Worm (Caenorhabditis elegans): ENCODE results near the gene nhr-161.

The nhr-161 gene

DNA sequence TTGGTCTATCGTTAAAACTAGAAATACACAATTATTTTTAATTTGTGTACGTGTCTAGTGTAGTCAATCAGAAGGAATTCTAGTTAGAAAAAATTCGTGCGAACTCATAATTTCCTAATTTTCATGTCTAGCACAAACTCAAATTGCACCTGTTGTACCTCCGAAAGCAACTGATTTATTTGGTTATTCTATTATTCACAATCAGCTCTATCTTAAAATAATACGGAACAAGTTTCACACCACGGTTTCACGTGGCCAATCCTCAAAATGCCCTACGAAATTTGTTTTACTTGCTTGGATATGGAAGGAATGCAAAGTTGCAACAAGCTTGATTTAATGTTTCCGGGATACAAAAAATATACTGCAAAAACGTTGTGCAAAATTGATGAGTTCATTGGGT is 29.9 kb upstream of the nhr-161 start, which contains the start of gene srw-127:
TSS of gene srw-127 (plus strand) at position 301 of the 400 bp plus-strand sequence.
- TF ChIP-seq hlh-1 (tag; optimal IDR thresholded peaks at IDR 0.05) = no peak
- no peak for TF ChIP-seq ces-1 (GFP tag; optimal IDR thresholded peaks at IDR 0.05)
- no peak for TF ChIP-seq M03D4.4 (tag; optimal IDR thresholded peaks at IDR 0.05)
- TF ChIP-seq elt-1 (tag; optimal IDR thresholded peaks at IDR 0.05; ENCODE audit: borderline replicate concordance, insufficient read depth) = no peak
- no peak for TF ChIP-seq zip-8 (tag; optimal IDR thresholded peaks at IDR 0.05)

ce11 chrV:7009461-7009860 is 26.7 kb upstream of the nhr-161 start, which contains the start of gene C33G8.2:
Gene C33G8.2, plus strand, starts transcription at chrV:7009761.
- TF ChIP-seq snpc-4 (tag; optimal IDR thresholded peaks at IDR 0.05) (no peak), tbx-8 (GFP tag; optimal IDR thresholded peaks at IDR 0.05) (no peak), cnd-1 (tag; optimal IDR thresholded peaks at IDR 0.05) (no peak), mls-2 (tag; optimal IDR thresholded peaks at IDR 0.05) (no peak), pha-4 (tag; optimal IDR thresholded peaks at IDR 0.05) (no peak), mab-5 (tag; optimal IDR thresholded peaks at IDR 0.05) (no peak), lin-13 (tag; optimal IDR thresholded peaks at IDR 0.05) (no peak), mep-1 (tag; optimal IDR thresholded peaks at IDR 0.05) (no peak), drap-1 (GFP tag; optimal IDR thresholded peaks at IDR 0.05) (no peak), elt-1 (tag; optimal IDR thresholded peaks at IDR 0.05; ENCODE audit: borderline replicate concordance, insufficient read depth) (no peak), hlh-1 (tag; optimal IDR thresholded peaks at IDR 0.05) (no peak), unc-62 (GFP tag; optimal IDR thresholded peaks at IDR 0.05) (no peak), flh-1 (GFP tag; optimal IDR thresholded peaks at IDR 0.05) (no peak), nhr-2 (tag; optimal IDR thresholded peaks at IDR 0.05) (no peak)

DNA sequence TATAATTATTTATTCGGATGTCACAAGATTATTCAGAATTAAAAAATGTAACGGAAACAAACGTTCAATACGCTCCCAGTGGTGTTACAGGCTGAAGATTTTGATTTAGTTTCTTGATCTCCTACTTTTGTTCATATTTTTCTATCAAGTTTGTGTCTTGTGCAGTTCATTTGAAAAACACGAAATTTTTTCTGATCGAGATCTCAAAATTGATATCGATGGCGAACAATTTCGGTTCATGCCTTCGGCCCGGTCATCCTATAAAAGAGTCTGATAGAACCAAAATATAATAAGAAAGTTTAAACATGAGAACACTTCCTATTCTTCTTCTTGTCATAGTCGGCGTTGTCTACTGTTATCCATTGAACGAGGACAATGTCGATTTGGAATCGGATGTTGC is 24.6 kb upstream of the nhr-161 start, which contains the start of gene drd-10:
TSS of gene drd-10 (plus strand) at position 301 of the 400 bp plus-strand sequence.
- TF ChIP-seq cnd-1 (tag; optimal IDR thresholded peaks at IDR 0.05) (no peak), lin-32 (GFP tag; optimal IDR thresholded peaks at IDR 0.05) (no peak), unc-62 (GFP tag; optimal IDR thresholded peaks at IDR 0.05) (no peak), mab-5 (tag; optimal IDR thresholded peaks at IDR 0.05) (no peak)

ce11 chrV:7005964-7006363 is 23.3 kb upstream of the nhr-161 start, which contains the start of gene spig-10:
Gene spig-10, plus strand, starts transcription at chrV:7006264.
- TF ChIP-seq elt-1 (tag; optimal IDR thresholded peaks at IDR 0.05; ENCODE audit: borderline replicate concordance, insufficient read depth) = no peak
- no peak for TF ChIP-seq M03D4.4 (tag; optimal IDR thresholded peaks at IDR 0.05)
- no peak for TF ChIP-seq mls-2 (tag; optimal IDR thresholded peaks at IDR 0.05)
- TF ChIP-seq ceh-39 (tag; optimal IDR thresholded peaks at IDR 0.05) = no peak
- TF ChIP-seq ceh-43 (GFP tag; optimal IDR thresholded peaks at IDR 0.05) = no peak
- no peak for TF ChIP-seq elt-3 (tag; optimal IDR thresholded peaks at IDR 0.05)
- no peak for TF ChIP-seq nhr-12 (tag; optimal IDR thresholded peaks at IDR 0.05)
- no peak for TF ChIP-seq unc-62 (GFP tag; optimal IDR thresholded peaks at IDR 0.05)
- TF ChIP-seq bed-3 (GFP tag; optimal IDR thresholded peaks at IDR 0.05) = no peak
- TF ChIP-seq blmp-1 (tag; optimal IDR thresholded peaks at IDR 0.05) = no peak
- no peak for TF ChIP-seq tbx-8 (GFP tag; optimal IDR thresholded peaks at IDR 0.05)
- no peak for TF ChIP-seq sptf-1 (tag; optimal IDR thresholded peaks at IDR 0.05)
- TF ChIP-seq pha-4 (tag; optimal IDR thresholded peaks at IDR 0.05) = no peak
- TF ChIP-seq ceh-83 (GFP tag; optimal IDR thresholded peaks at IDR 0.05) = no peak
- TF ChIP-seq hlh-1 (tag; optimal IDR thresholded peaks at IDR 0.05) = no peak
- no peak for TF ChIP-seq nhr-237 (tag; optimal IDR thresholded peaks at IDR 0.05)

DNA sequence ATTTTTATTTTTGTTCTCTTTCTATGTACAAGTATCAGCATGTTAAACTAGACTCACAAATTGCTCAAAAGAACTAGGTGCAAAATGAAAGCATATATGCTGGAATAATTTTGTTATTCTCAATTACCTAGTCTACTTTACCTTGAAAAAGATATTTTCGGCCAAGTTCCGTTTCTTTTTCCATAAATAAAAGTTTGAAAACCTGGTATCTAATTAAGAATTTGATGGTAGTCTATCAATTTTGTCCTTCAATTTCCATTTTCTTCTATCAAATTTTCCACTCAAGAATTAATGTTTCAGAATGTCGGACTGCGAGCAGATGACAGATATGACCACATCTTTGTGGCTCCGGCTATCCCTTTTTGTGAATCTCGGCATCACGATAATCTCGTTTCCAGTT is 21.1 kb upstream of the nhr-161 start, which contains the start of gene srab-4:
TSS of gene srab-4 (plus strand) at position 301 of the 400 bp plus-strand sequence.
- no peak for TF ChIP-seq mls-2 (tag; optimal IDR thresholded peaks at IDR 0.05)
- no peak for TF ChIP-seq mep-1 (tag; optimal IDR thresholded peaks at IDR 0.05)
- TF ChIP-seq blmp-1 (tag; optimal IDR thresholded peaks at IDR 0.05) = no peak
- TF ChIP-seq elt-3 (tag; optimal IDR thresholded peaks at IDR 0.05) = no peak
- no peak for TF ChIP-seq snpc-4 (tag; optimal IDR thresholded peaks at IDR 0.05)
- no peak for TF ChIP-seq ztf-11 (tag; optimal IDR thresholded peaks at IDR 0.05)
- TF ChIP-seq tbx-8 (GFP tag; optimal IDR thresholded peaks at IDR 0.05) = no peak
- no peak for TF ChIP-seq pha-4 (tag; optimal IDR thresholded peaks at IDR 0.05)
- TF ChIP-seq drap-1 (GFP tag; optimal IDR thresholded peaks at IDR 0.05) = no peak
- TF ChIP-seq ces-1 (GFP tag; optimal IDR thresholded peaks at IDR 0.05) = no peak
- TF ChIP-seq unc-62 (GFP tag; optimal IDR thresholded peaks at IDR 0.05) = no peak
- TF ChIP-seq ham-2 (GFP tag; optimal IDR thresholded peaks at IDR 0.05) = no peak

ce11 chrV:7000734-7001133 is 18.0 kb upstream of the nhr-161 start:
- TF ChIP-seq zip-8 (tag; optimal IDR thresholded peaks at IDR 0.05) = peak; percentile 71
- TF ChIP-seq lsy-2 (tag; optimal IDR thresholded peaks at IDR 0.05) = no peak
